Fruit fly (Drosophila melanogaster) whole organism, embryonic: ENCODE data around the gene CG31926.

Experiments used
- Antp ChIP-seq: fragments of 200-800 bp; sonication (Bioruptor generic); optimal IDR thresholded peaks from 3 replicates; lab custom pipeline; 2016; ENCODE audit warnings: missing biosample characterization, missing genetic modification characterization
- CG1024 ChIP-seq: fragments of 200-800 bp; sonication (Bioruptor generic); IDR thresholded peaks from 2 replicates; pipeline ENCODE4 v1.3.6; 2022; ENCODE audit warnings: missing biosample characterization, missing genetic modification characterization
- CG10979 ChIP-seq: fragments of 200-800 bp; sonication (Bioruptor generic); optimal IDR thresholded peaks from 2 replicates; lab custom pipeline; 2018; ENCODE audit warnings: missing biosample characterization, mild to moderate bottlenecking, missing genetic modification characterization, moderate library complexity
- CG11504 ChIP-seq: fragments of 200-800 bp; sonication (Bioruptor generic); optimal IDR thresholded peaks from 3 replicates; lab custom pipeline; 2019; ENCODE audit warnings: missing biosample characterization, mild to moderate bottlenecking, missing genetic modification characterization, moderate library complexity
- CG12071 ChIP-seq: fragments of 200-800 bp; sonication (Bioruptor generic); optimal IDR thresholded peaks from 3 replicates; lab custom pipeline; 2018; ENCODE audit warnings: missing biosample characterization, mild to moderate bottlenecking, missing genetic modification characterization
- CG13296 ChIP-seq: fragments of 200-800 bp; sonication (Bioruptor generic); optimal IDR thresholded peaks from 3 replicates; lab custom pipeline; 2018; ENCODE audit warnings: missing biosample characterization, mild to moderate bottlenecking, missing genetic modification characterization
- CG14667 ChIP-seq: fragments of 200-800 bp; sonication (Bioruptor generic); IDR thresholded peaks from 2 replicates; pipeline ENCODE4 v1.3.6; 2022; ENCODE audit warnings: missing biosample characterization, missing genetic modification characterization
- CG15269 ChIP-seq: fragments of 200-800 bp; sonication (Bioruptor generic); optimal IDR thresholded peaks from 2 replicates; lab custom pipeline; 2018; ENCODE audit warnings: missing biosample characterization, mild to moderate bottlenecking, missing genetic modification characterization, moderate library complexity
- CG15514 ChIP-seq: fragments of 200-800 bp; sonication (Bioruptor generic); optimal IDR thresholded peaks from 3 replicates; lab custom pipeline; 2017; ENCODE audit warnings: missing biosample characterization, missing genetic modification characterization, mild to moderate bottlenecking, moderate library complexity, missing genetic modification reagents
- CG15601 ChIP-seq: fragments of 200-800 bp; sonication (Bioruptor generic); optimal IDR thresholded peaks from 3 replicates; lab custom pipeline; 2019; ENCODE audit warnings: missing biosample characterization, mild to moderate bottlenecking, missing genetic modification characterization, moderate library complexity
- CG1647 ChIP-seq: fragments of 200-800 bp; sonication (Bioruptor generic); optimal IDR thresholded peaks from 3 replicates; lab custom pipeline; 2016; ENCODE audit warnings: missing biosample characterization, missing genetic modification characterization
- CG2678 ChIP-seq: fragments of 200-800 bp; sonication (Bioruptor generic); optimal IDR thresholded peaks from 3 replicates; lab custom pipeline; 2019; ENCODE audit warnings: missing biosample characterization, mild to moderate bottlenecking, missing genetic modification characterization, moderate library complexity
- CG31224 ChIP-seq: fragments of 200-800 bp; sonication (Bioruptor generic); IDR thresholded peaks from 2 replicates; pipeline ENCODE4 v1.3.6; 2022; ENCODE audit warnings: missing biosample characterization, missing genetic modification characterization
- CG3995 ChIP-seq: fragments of 200-800 bp; sonication (Bioruptor generic); optimal IDR thresholded peaks from 3 replicates; lab custom pipeline; 2016; ENCODE audit warnings: missing biosample characterization, missing genetic modification characterization
- CG4617 ChIP-seq: fragments of 200-800 bp; sonication (Bioruptor generic); optimal IDR thresholded peaks from 3 replicates; lab custom pipeline; 2016; ENCODE audit warnings: missing biosample characterization, missing genetic modification characterization, borderline replicate concordance
- CG5245 ChIP-seq: fragments of 200-800 bp; sonication (Bioruptor generic); optimal IDR thresholded peaks from 3 replicates; lab custom pipeline; 2016; ENCODE audit warnings: missing biosample characterization, missing genetic modification characterization
- CG5953 ChIP-seq: fragments of 200-800 bp; sonication (Bioruptor generic); IDR thresholded peaks from 2 replicates; pipeline ENCODE4 v1.3.6; 2022; ENCODE audit warnings: missing biosample characterization, missing genetic modification characterization
- CG6791 ChIP-seq: fragments of 200-800 bp; sonication (Bioruptor generic); IDR thresholded peaks from 3 replicates; pipeline ENCODE4 v1.3.6; 2022; ENCODE audit warnings: missing biosample characterization, missing genetic modification characterization; ENCODE audit not compliant: partially characterized antibody
- CG6813 ChIP-seq: fragments of 200-800 bp; sonication (Bioruptor generic); optimal IDR thresholded peaks from 2 replicates; lab custom pipeline; 2017; ENCODE audit warnings: missing biosample characterization, missing genetic modification characterization, mild to moderate bottlenecking, moderate library complexity, missing genetic modification reagents
- Dek ChIP-seq: fragments of 200-800 bp; sonication (Bioruptor generic); optimal IDR thresholded peaks from 3 replicates; lab custom pipeline; 2019; ENCODE audit warnings: missing biosample characterization, mild to moderate bottlenecking, missing genetic modification characterization, moderate library complexity
- E2f1 ChIP-seq: fragments of 200-800 bp; sonication (Bioruptor generic); IDR thresholded peaks from 2 replicates; pipeline ENCODE4 v1.3.6; 2022; ENCODE audit warnings: missing biosample characterization, missing genetic modification characterization
- Fer3 ChIP-seq: fragments of 200-800 bp; sonication (Bioruptor generic); optimal IDR thresholded peaks from 2 replicates; lab custom pipeline; 2018; ENCODE audit warnings: missing biosample characterization, mild to moderate bottlenecking, missing genetic modification characterization, moderate library complexity
- Kr ChIP-seq: fragments of 200-800 bp; sonication (Bioruptor generic); optimal IDR thresholded peaks from 2 replicates; lab custom pipeline; 2017; ENCODE audit warnings: missing biosample characterization, mild to moderate bottlenecking, missing genetic modification characterization
- MBD-R2 ChIP-seq: fragments of 200-800 bp; sonication (Bioruptor generic); IDR thresholded peaks from 2 replicates; pipeline ENCODE4 v1.3.6; 2022; ENCODE audit warnings: missing biosample characterization, missing genetic modification characterization
- Opbp ChIP-seq: fragments of 200-800 bp; sonication (Bioruptor generic); IDR thresholded peaks from 3 replicates; pipeline ENCODE4 v1.3.6; 2022; ENCODE audit warnings: missing biosample characterization, missing genetic modification characterization; ENCODE audit not compliant: partially characterized antibody
- Tbp ChIP-seq: fragments of >200 bp; optimal IDR thresholded peaks from 2 replicates; lab custom pipeline; 2018; ENCODE audit warnings: missing biosample characterization, missing genetic modification characterization
- ac ChIP-seq: fragments of 200-800 bp; sonication (Bioruptor generic); optimal IDR thresholded peaks from 3 replicates; lab custom pipeline; 2017; ENCODE audit warnings: missing biosample characterization, mild to moderate bottlenecking, missing genetic modification characterization
- al ChIP-seq: fragments of 200-800 bp; sonication (Bioruptor generic); IDR thresholded peaks from 2 replicates; pipeline ENCODE4 v1.3.6; 2022; ENCODE audit warnings: missing biosample characterization, missing genetic modification characterization
- aop ChIP-seq: fragments of 200-800 bp; sonication (Bioruptor generic); IDR thresholded peaks from 2 replicates; pipeline ENCODE4 v1.3.6; 2022; ENCODE audit warnings: missing biosample characterization, missing genetic modification characterization
- ara ChIP-seq: fragments of 200-800 bp; sonication (Bioruptor generic); IDR thresholded peaks from 2 replicates; pipeline ENCODE4 v1.3.6; 2022; ENCODE audit warnings: missing biosample characterization, missing genetic modification characterization
- chif ChIP-seq, 2 experiments: fragments of 200-800 bp; sonication (Bioruptor generic); optimal IDR thresholded peaks; 3 replicates each; lab custom pipeline; 2016; ENCODE audit warnings: missing biosample characterization in 2 of 2, missing genetic modification characterization in 2 of 2
- chinmo ChIP-seq: fragments of 200-800 bp; sonication (Bioruptor generic); IDR thresholded peaks from 4 replicates; pipeline ENCODE4 v1.3.6; 2022; ENCODE audit warnings: missing biosample characterization, missing genetic modification characterization; ENCODE audit not compliant: partially characterized antibody
- chm ChIP-seq: fragments of 200-800 bp; sonication (Bioruptor generic); IDR thresholded peaks from 2 replicates; pipeline ENCODE4 v1.3.6; 2022; ENCODE audit warnings: missing biosample characterization, missing genetic modification characterization
- chn ChIP-seq: fragments of 200-800 bp; sonication (Bioruptor generic); optimal IDR thresholded peaks from 2 replicates; lab custom pipeline; 2016; ENCODE audit warnings: missing biosample characterization, missing genetic modification characterization
- corto ChIP-seq: fragments of 200-800 bp; sonication (Bioruptor generic); optimal IDR thresholded peaks from 2 replicates; lab custom pipeline; 2016; ENCODE audit warnings: missing biosample characterization, mild to moderate bottlenecking, missing genetic modification characterization, moderate library complexity
- dpn ChIP-seq, 2 experiments: fragments of 200-800 bp; sonication (Bioruptor generic); optimal IDR thresholded peaks; 3 replicates each; lab custom pipeline; 2016; ENCODE audit warnings: missing biosample characterization in 2 of 2, missing genetic modification characterization in 2 of 2
- dysf ChIP-seq: fragments of 200-800 bp; sonication (Bioruptor generic); IDR thresholded peaks from 3 replicates; pipeline ENCODE4 v1.3.6; 2022; ENCODE audit warnings: missing biosample characterization, missing genetic modification characterization
- emc ChIP-seq: fragments of 200-800 bp; sonication (Bioruptor generic); optimal IDR thresholded peaks from 2 replicates; lab custom pipeline; 2016; ENCODE audit warnings: missing biosample characterization, missing genetic modification characterization
- en ChIP-seq: fragments of 200-800 bp; sonication (Bioruptor generic); optimal IDR thresholded peaks from 2 replicates; lab custom pipeline; 2016; ENCODE audit warnings: missing biosample characterization, missing genetic modification characterization
- gsb ChIP-seq: fragments of 200-800 bp; sonication (Bioruptor generic); IDR thresholded peaks from 2 replicates; pipeline ENCODE4 v1.3.6; 2022; ENCODE audit warnings: missing biosample characterization, missing genetic modification characterization
- h ChIP-seq: fragments of >200 bp; optimal IDR thresholded peaks from 2 replicates; lab custom pipeline; 2017
- kni ChIP-seq: fragments of 200-800 bp; sonication (Bioruptor generic); optimal IDR thresholded peaks from 3 replicates; lab custom pipeline; 2017; ENCODE audit warnings: mild to moderate bottlenecking, missing biosample characterization, missing genetic modification reagents, missing genetic modification characterization
- nau ChIP-seq: fragments of 200-800 bp; sonication (Bioruptor generic); optimal IDR thresholded peaks from 3 replicates; lab custom pipeline; 2017; ENCODE audit warnings: missing biosample characterization, mild to moderate bottlenecking, missing genetic modification characterization, missing genetic modification reagents
- peb ChIP-seq: fragments of 200-800 bp; sonication (Bioruptor generic); IDR thresholded peaks from 2 replicates; pipeline ENCODE4 v1.3.6; 2022; ENCODE audit warnings: missing biosample characterization, missing genetic modification characterization
- sc ChIP-seq, 3 experiments: fragments of >200 bp in 2 of 3; fragments of 200-800 bp in 1 of 3; sonication (Bioruptor generic) in 1 of 3; optimal IDR thresholded peaks; 2 replicates in 2 of 3; 3 replicates in 1 of 3; lab custom pipeline; 2017; ENCODE audit warnings: mild to moderate bottlenecking in 1 of 3, missing biosample characterization in 1 of 3, missing genetic modification characterization in 1 of 3, missing genetic modification reagents in 1 of 3
- scrt ChIP-seq: fragments of 200-800 bp; sonication (Bioruptor generic); optimal IDR thresholded peaks from 2 replicates; lab custom pipeline; 2018; ENCODE audit warnings: missing biosample characterization, mild to moderate bottlenecking, missing genetic modification characterization, moderate library complexity
- sens-2 ChIP-seq: fragments of 200-800 bp; sonication (Bioruptor generic); IDR thresholded peaks from 2 replicates; pipeline ENCODE4 v1.3.6; 2022; ENCODE audit warnings: missing biosample characterization, missing genetic modification characterization
- sisA ChIP-seq: fragments of 200-800 bp; sonication (Bioruptor generic); IDR thresholded peaks from 2 replicates; pipeline ENCODE4 v1.3.6; 2022; ENCODE audit warnings: missing biosample characterization, missing genetic modification characterization
- sqz ChIP-seq: fragments of 200-800 bp; sonication (Bioruptor generic); optimal IDR thresholded peaks from 3 replicates; lab custom pipeline; 2018; ENCODE audit warnings: missing biosample characterization, mild to moderate bottlenecking, missing genetic modification characterization
- unc-4 ChIP-seq: fragments of 200-800 bp; sonication (Bioruptor generic); IDR thresholded peaks from 2 replicates; pipeline ENCODE4 v1.3.6; 2022; ENCODE audit warnings: missing biosample characterization, missing genetic modification characterization; ENCODE audit not compliant: partially characterized antibody
- vvl ChIP-seq: fragments of 200-800 bp; sonication (Bioruptor generic); IDR thresholded peaks from 2 replicates; pipeline ENCODE4 v1.3.6; 2022; ENCODE audit warnings: missing biosample characterization, missing genetic modification characterization

The CG31926 gene

dm6 chr2L:1448188-1448587 is 47.1 kb upstream of the CG31926 start (continued):
- TF ChIP-seq CG12071 (GFP tag; lab: Kevin White, UChicago): no peak
- TF ChIP-seq scrt (GFP tag; lab: Kevin White, UChicago): no peak
- no peak for TF ChIP-seq CG15269 (tag; lab: Kevin White, UChicago)
- TF ChIP-seq chinmo (GFP tag; lab: Robert Waterston, UW): no peak
- no peak for TF ChIP-seq al (GFP tag; lab: Robert Waterston, UW)
- TF ChIP-seq emc: no peak
- peak; percentile 47; the same call in 1 of the 2 replicates for TF ChIP-seq chm
- no peak for TF ChIP-seq CG4617 (GFP tag; lab: Kevin White, UChicago)
- TF ChIP-seq CG6813 (GFP tag; lab: Kevin White, UChicago): peak; percentile 49
- TF ChIP-seq Fer3 (tag; lab: Kevin White, UChicago): no peak
- TF ChIP-seq sens-2 (GFP tag; lab: Robert Waterston, UW): no peak
- TF ChIP-seq dpn (GFP tag; optimal IDR thresholded peaks at IDR 0.05; lab: Kevin White, UChicago): no peak
- no peak for TF ChIP-seq Opbp (GFP tag; lab: Robert Waterston, UW)
- TF ChIP-seq CG31224 (GFP tag; lab: Robert Waterston, UW): no peak
- TF ChIP-seq aop: no peak
- no peak for TF ChIP-seq en
- TF ChIP-seq CG15514: no peak
- no peak for TF ChIP-seq nau (GFP tag; lab: Kevin White, UChicago)
- no peak for TF ChIP-seq corto
- no peak for TF ChIP-seq Tbp (GFP tag; lab: Kevin White, UChicago)
- TF ChIP-seq sisA (GFP tag; lab: Robert Waterston, UW): no peak
- no peak for TF ChIP-seq chn (GFP tag; lab: Kevin White, UChicago)
- TF ChIP-seq ara: no peak
- no peak for TF ChIP-seq CG5245 (GFP tag; lab: Kevin White, UChicago)
- TF ChIP-seq CG6791 (GFP tag; lab: Robert Waterston, UW): no peak
- no peak for TF ChIP-seq CG5953 (GFP tag; lab: Robert Waterston, UW)
- no peak for TF ChIP-seq CG2678 (tag; lab: Kevin White, UChicago)
- TF ChIP-seq ac (GFP tag; lab: Kevin White, UChicago): peak; percentile 67
- peak; percentile 26 for TF ChIP-seq sqz (GFP tag; lab: Kevin White, UChicago)
- TF ChIP-seq peb (GFP tag; lab: Robert Waterston, UW): no peak
- TF ChIP-seq kni: peak; percentile 29
- TF ChIP-seq E2f1 (GFP tag; lab: Robert Waterston, UW): no peak
- TF ChIP-seq Antp: no peak
- no peak for TF ChIP-seq CG3995 (GFP tag; lab: Kevin White, UChicago)
- no peak for TF ChIP-seq sc (optimal IDR thresholded peaks at IDR 0.05; lab: Kevin White, UChicago)
- TF ChIP-seq sc (GFP tag; optimal IDR thresholded peaks at IDR 0.05; lab: Kevin White, UChicago): peak; percentile 8
- TF ChIP-seq unc-4 (GFP tag; lab: Robert Waterston, UW): no peak
- TF ChIP-seq CG1647 (GFP tag; lab: Kevin White, UChicago): no peak
- TF ChIP-seq Kr (GFP tag; lab: Kevin White, UChicago): peak; percentile 54
- no peak for TF ChIP-seq h
- TF ChIP-seq vvl (GFP tag; lab: Robert Waterston, UW): no peak
- TF ChIP-seq CG13296 (GFP tag; lab: Kevin White, UChicago): no peak
- TF ChIP-seq CG11504 (tag; lab: Kevin White, UChicago): no peak
- TF ChIP-seq CG14667 (GFP tag; lab: Robert Waterston, UW): no peak
- TF ChIP-seq gsb (GFP tag; lab: Robert Waterston, UW): no peak
- TF ChIP-seq Dek: no peak
- no peak for TF ChIP-seq chif (GFP tag; optimal IDR thresholded peaks at IDR 0.05; lab: Kevin White, UChicago)
- TF ChIP-seq MBD-R2 (GFP tag; lab: Robert Waterston, UW): no peak
- TF ChIP-seq CG1024 (GFP tag; lab: Robert Waterston, UW): no peak
- TF ChIP-seq CG10979 (tag; lab: Kevin White, UChicago): no peak
- TF ChIP-seq CG15601 (tag; lab: Kevin White, UChicago): no peak
- TF ChIP-seq dysf (GFP tag; lab: Robert Waterston, UW): no peak
